Fruit fly (Drosophila melanogaster) S2 (cell line): Measurements from ENCODE around the gene Mob2.

ENCODE experiments used
- CG8478 ChIP-seq: fragments of >200 bp; optimal IDR thresholded peaks from 2 replicates; lab custom pipeline; 2018
- CTCF ChIP-seq, 2 experiments: fragments of >200 bp; optimal IDR thresholded peaks; 2 replicates each; lab custom pipeline; 2018

- no peak for TF ChIP-seq CTCF (optimal IDR thresholded peaks at IDR 0.05; lab: Kevin White, UChicago)
- TF ChIP-seq CG8478 (lab: Kevin White, UChicago), result no peak
These were observed 89.0 kb downstream of the Mob2 start, which contains the start of gene Vha16-3 for dm6 chr3L:11472991-11473390.
